Fruit fly (Drosophila melanogaster) whole organism, embryonic: ENCODE data around the gene Alp9.
A peak's percentile ranks its signal among the peaks of the same experiment; 100 is the strongest.

ENCODE experiments used
- Atf-2 ChIP-seq: fragments of 200-800 bp; sonication (Bioruptor generic); optimal IDR thresholded peaks from 2 replicates; lab custom pipeline; 2016; ENCODE audit warnings: missing biosample characterization, missing genetic modification characterization
- Bgb ChIP-seq: fragments of 200-800 bp; sonication (Bioruptor generic); IDR thresholded peaks from 2 replicates; pipeline ENCODE4 v1.3.6; 2022; ENCODE audit warnings: missing biosample characterization, missing genetic modification characterization; ENCODE audit not compliant: partially characterized antibody
- CG10462 ChIP-seq: fragments of 200-800 bp; sonication (Bioruptor generic); optimal IDR thresholded peaks from 2 replicates; lab custom pipeline; 2016; ENCODE audit warnings: missing biosample characterization, missing genetic modification characterization
- CG11560 ChIP-seq: fragments of 200-800 bp; sonication (Bioruptor generic); IDR thresholded peaks from 3 replicates; pipeline ENCODE4 v1.3.6; 2022; ENCODE audit warnings: missing biosample characterization, missing genetic modification characterization
- CG13287 ChIP-seq: fragments of 200-800 bp; sonication (Bioruptor generic); IDR thresholded peaks from 2 replicates; pipeline ENCODE4 v1.3.6; 2022; ENCODE audit warnings: missing biosample characterization, missing genetic modification characterization; ENCODE audit not compliant: partially characterized antibody
- CG15514 ChIP-seq: fragments of 200-800 bp; sonication (Bioruptor generic); optimal IDR thresholded peaks from 3 replicates; lab custom pipeline; 2017; ENCODE audit warnings: missing biosample characterization, missing genetic modification characterization, mild to moderate bottlenecking, moderate library complexity, missing genetic modification reagents
- CG17328 ChIP-seq: fragments of 200-800 bp; sonication (Bioruptor generic); IDR thresholded peaks from 2 replicates; pipeline ENCODE4 v1.3.6; 2022; ENCODE audit warnings: missing biosample characterization, missing genetic modification characterization
- CG17359 ChIP-seq: fragments of 200-800 bp; sonication (Bioruptor generic); optimal IDR thresholded peaks from 3 replicates; lab custom pipeline; 2018; ENCODE audit warnings: missing biosample characterization, mild to moderate bottlenecking, missing genetic modification characterization, moderate library complexity
- CG2129 ChIP-seq: fragments of 200-800 bp; sonication (Bioruptor generic); IDR thresholded peaks from 2 replicates; pipeline ENCODE4 v1.3.6; 2022; ENCODE audit warnings: missing biosample characterization, missing genetic modification characterization; ENCODE audit not compliant: partially characterized antibody
- CG3163 ChIP-seq: fragments of 200-800 bp; sonication (Bioruptor generic); optimal IDR thresholded peaks from 3 replicates; lab custom pipeline; 2016; ENCODE audit warnings: missing biosample characterization, missing genetic modification characterization
- CG3407 ChIP-seq: fragments of 200-800 bp; sonication (Bioruptor generic); optimal IDR thresholded peaks from 2 replicates; lab custom pipeline; 2018; ENCODE audit warnings: missing biosample characterization, mild to moderate bottlenecking, missing genetic modification characterization
- CG3838 ChIP-seq: fragments of 200-800 bp; sonication (Bioruptor generic); optimal IDR thresholded peaks from 3 replicates; lab custom pipeline; 2016; ENCODE audit warnings: missing biosample characterization, missing genetic modification characterization
- CG42726 ChIP-seq: fragments of 200-800 bp; sonication (Bioruptor generic); IDR thresholded peaks from 2 replicates; pipeline ENCODE4 v1.3.6; 2022; ENCODE audit warnings: missing biosample characterization, missing genetic modification characterization; ENCODE audit not compliant: partially characterized antibody
- CG4854 ChIP-seq: fragments of 200-800 bp; sonication (Bioruptor generic); optimal IDR thresholded peaks from 2 replicates; lab custom pipeline; 2016; ENCODE audit warnings: missing biosample characterization, missing genetic modification characterization, inconsistent platforms
- CG6254 ChIP-seq: fragments of 200-800 bp; sonication (Bioruptor generic); optimal IDR thresholded peaks from 3 replicates; lab custom pipeline; 2017; ENCODE audit warnings: mild to moderate bottlenecking, missing biosample characterization, missing genetic modification reagents, missing genetic modification characterization
- CG9609 ChIP-seq: fragments of 200-800 bp; sonication (Bioruptor generic); optimal IDR thresholded peaks from 3 replicates; lab custom pipeline; 2016; ENCODE audit warnings: missing biosample characterization, missing genetic modification characterization
- CHES-1-like ChIP-seq: fragments of 200-800 bp; sonication (Bioruptor generic); optimal IDR thresholded peaks from 2 replicates; lab custom pipeline; 2016; ENCODE audit warnings: missing biosample characterization, missing genetic modification characterization
- Dfd ChIP-seq, 2 experiments: fragments of >200 bp; optimal IDR thresholded peaks; 2 replicates each; lab custom pipeline; 2017; ENCODE audit warnings: missing biosample characterization in 2 of 2, missing genetic modification characterization in 2 of 2
- Elba2 ChIP-seq: fragments of 200-800 bp; sonication (Bioruptor generic); optimal IDR thresholded peaks from 3 replicates; lab custom pipeline; 2016; ENCODE audit warnings: missing biosample characterization, missing genetic modification characterization
- H15 ChIP-seq: fragments of 200-800 bp; sonication (Bioruptor generic); IDR thresholded peaks from 3 replicates; pipeline ENCODE4 v1.3.6; 2022; ENCODE audit warnings: missing biosample characterization, missing genetic modification characterization
- HmgD ChIP-seq: fragments of 200-800 bp; sonication (Bioruptor generic); optimal IDR thresholded peaks from 3 replicates; lab custom pipeline; 2016; ENCODE audit warnings: missing biosample characterization, missing genetic modification characterization
- Lim3 ChIP-seq: fragments of 200-800 bp; sonication (Bioruptor generic); IDR thresholded peaks from 2 replicates; pipeline ENCODE4 v1.3.6; 2022; ENCODE audit warnings: missing biosample characterization, missing genetic modification characterization
- Sin3A ChIP-seq: fragments of >200 bp; optimal IDR thresholded peaks from 2 replicates; lab custom pipeline; 2018
- TFAM ChIP-seq: fragments of 200-800 bp; sonication (Bioruptor generic); optimal IDR thresholded peaks from 2 replicates; lab custom pipeline; 2017; ENCODE audit warnings: missing biosample characterization, missing genetic modification characterization, inconsistent platforms
- ac ChIP-seq: fragments of 200-800 bp; sonication (Bioruptor generic); optimal IDR thresholded peaks from 3 replicates; lab custom pipeline; 2017; ENCODE audit warnings: missing biosample characterization, mild to moderate bottlenecking, missing genetic modification characterization
- amos ChIP-seq: fragments of 200-800 bp; sonication (Bioruptor generic); IDR thresholded peaks from 2 replicates; pipeline ENCODE4 v1.3.6; 2022; ENCODE audit warnings: missing biosample characterization, missing genetic modification characterization; ENCODE audit not compliant: partially characterized antibody
- bowl ChIP-seq: fragments of 200-800 bp; sonication (Bioruptor generic); IDR thresholded peaks from 2 replicates; pipeline ENCODE4 v1.3.6; 2022; ENCODE audit warnings: missing biosample characterization, missing genetic modification characterization
- chinmo ChIP-seq: fragments of 200-800 bp; sonication (Bioruptor generic); IDR thresholded peaks from 4 replicates; pipeline ENCODE4 v1.3.6; 2022; ENCODE audit warnings: missing biosample characterization, missing genetic modification characterization; ENCODE audit not compliant: partially characterized antibody
- ci ChIP-seq: fragments of 200-800 bp; sonication (Bioruptor generic); IDR thresholded peaks from 3 replicates; pipeline ENCODE4 v1.3.6; 2022; ENCODE audit warnings: missing biosample characterization, missing genetic modification characterization
- crc ChIP-seq: fragments of 200-800 bp; sonication (Bioruptor generic); optimal IDR thresholded peaks from 2 replicates; lab custom pipeline; 2016; ENCODE audit warnings: missing biosample characterization, missing genetic modification characterization
- dm ChIP-seq: fragments of 200-800 bp; sonication (Bioruptor generic); optimal IDR thresholded peaks from 3 replicates; lab custom pipeline; 2016; ENCODE audit warnings: missing biosample characterization, missing genetic modification characterization
- eve ChIP-seq, 2 experiments: fragments of >200 bp; optimal IDR thresholded peaks; 2 replicates each; lab custom pipeline; 2017; ENCODE audit warnings: missing biosample characterization in 2 of 2, missing genetic modification characterization in 2 of 2
- exex ChIP-seq: fragments of 200-800 bp; sonication (Bioruptor generic); optimal IDR thresholded peaks from 4 replicates; lab custom pipeline; 2018; ENCODE audit warnings: missing biosample characterization, mild to moderate bottlenecking, missing genetic modification characterization, moderate library complexity
- ind ChIP-seq: fragments of 200-800 bp; sonication (Bioruptor generic); optimal IDR thresholded peaks from 3 replicates; lab custom pipeline; 2016; ENCODE audit warnings: missing biosample characterization, missing genetic modification characterization
- lmd ChIP-seq: fragments of 200-800 bp; sonication (Bioruptor generic); IDR thresholded peaks from 2 replicates; pipeline ENCODE4 v1.3.6; 2022; ENCODE audit warnings: missing biosample characterization, missing genetic modification characterization
- mam ChIP-seq: fragments of 200-800 bp; sonication (Bioruptor generic); optimal IDR thresholded peaks from 3 replicates; lab custom pipeline; 2016; ENCODE audit warnings: missing biosample characterization, missing genetic modification characterization
- mld ChIP-seq: fragments of 200-800 bp; sonication (Bioruptor generic); IDR thresholded peaks from 3 replicates; pipeline ENCODE4 v1.3.6; 2022; ENCODE audit warnings: missing biosample characterization, missing genetic modification characterization; ENCODE audit not compliant: partially characterized antibody
- nerfin-1 ChIP-seq: fragments of 200-800 bp; sonication (Bioruptor generic); optimal IDR thresholded peaks from 3 replicates; lab custom pipeline; 2019; ENCODE audit warnings: missing biosample characterization, mild to moderate bottlenecking, missing genetic modification characterization, moderate library complexity
- nerfin-2 ChIP-seq: fragments of 200-800 bp; sonication (Bioruptor generic); IDR thresholded peaks from 2 replicates; pipeline ENCODE4 v1.3.6; 2022; ENCODE audit warnings: missing biosample characterization, missing genetic modification characterization; ENCODE audit not compliant: partially characterized antibody
- pho ChIP-seq: fragments of 200-800 bp; sonication (Bioruptor generic); optimal IDR thresholded peaks from 2 replicates; lab custom pipeline; 2016; ENCODE audit warnings: missing biosample characterization, missing genetic modification characterization
- phol ChIP-seq: fragments of 200-800 bp; sonication (Bioruptor generic); optimal IDR thresholded peaks from 3 replicates; lab custom pipeline; 2018; ENCODE audit warnings: missing biosample characterization, mild to moderate bottlenecking, missing genetic modification characterization, moderate library complexity
- sc ChIP-seq, 3 experiments: fragments of >200 bp in 2 of 3; fragments of 200-800 bp in 1 of 3; sonication (Bioruptor generic) in 1 of 3; optimal IDR thresholded peaks; 2 replicates in 2 of 3; 3 replicates in 1 of 3; lab custom pipeline; 2017; ENCODE audit warnings: mild to moderate bottlenecking in 1 of 3, missing biosample characterization in 1 of 3, missing genetic modification characterization in 1 of 3, missing genetic modification reagents in 1 of 3
- sima ChIP-seq: fragments of 200-800 bp; sonication (Bioruptor generic); optimal IDR thresholded peaks from 2 replicates; lab custom pipeline; 2016; ENCODE audit warnings: missing biosample characterization, missing genetic modification characterization
- trem ChIP-seq: fragments of 200-800 bp; optimal IDR thresholded peaks from 3 replicates; lab custom pipeline; 2019; ENCODE audit warnings: missing biosample characterization, mild to moderate bottlenecking, missing genetic modification characterization, moderate library complexity
- vnd ChIP-seq: fragments of 200-800 bp; sonication (Bioruptor generic); IDR thresholded peaks from 3 replicates; pipeline ENCODE4 v1.3.6; 2022; ENCODE audit warnings: missing biosample characterization, missing genetic modification characterization; ENCODE audit not compliant: partially characterized antibody

Alp9 gene

DNA sequence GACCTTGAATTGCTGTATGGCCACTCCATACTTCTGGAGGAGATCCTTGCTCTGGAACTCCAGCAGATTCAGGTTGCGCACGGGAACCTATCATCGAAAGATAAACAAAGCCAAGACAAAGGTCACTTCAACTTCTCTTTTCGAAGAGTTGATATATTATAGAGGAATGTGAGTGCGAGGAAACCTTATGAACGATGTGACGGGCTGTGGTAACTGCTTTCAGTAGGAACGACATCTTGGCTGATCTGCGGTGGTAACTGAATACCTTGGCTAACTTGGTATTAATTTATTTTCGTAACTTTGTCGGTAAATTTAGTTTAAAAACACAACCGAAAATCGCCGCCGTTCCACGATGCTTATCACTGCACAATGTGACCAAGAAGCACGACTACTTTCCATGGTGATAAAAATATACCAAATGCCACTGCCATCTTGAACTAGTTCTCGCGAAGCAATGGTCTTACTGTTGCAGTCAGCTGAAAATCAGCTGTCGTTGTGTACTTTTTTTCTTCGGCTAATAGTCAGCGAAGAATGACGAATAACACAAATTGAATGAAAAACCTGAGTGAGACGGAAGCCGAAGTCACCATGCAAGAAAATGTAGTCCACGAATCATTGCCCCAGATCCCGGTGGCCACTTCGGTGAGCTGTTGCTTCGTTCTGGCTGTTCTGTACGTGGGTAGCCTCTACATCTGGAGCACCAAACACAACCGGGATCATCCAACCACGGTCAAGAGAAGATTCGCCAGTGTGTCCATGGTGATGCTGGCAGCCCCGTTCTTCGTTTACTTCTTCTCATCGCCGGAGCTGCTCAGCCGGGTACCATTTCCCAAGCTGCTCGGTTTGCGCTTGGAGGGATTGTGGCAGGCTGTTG lies 31.8 kb upstream of the Alp9 start, which contains the start of the genes ScsbetaG and Sras (continued):
- TF ChIP-seq bowl (GFP tag; lab: Robert Waterston, UW) (no peak), Elba2 (GFP tag; lab: Kevin White, UChicago) (peak; percentile 35), CG15514 (GFP tag; lab: Kevin White, UChicago) (peak; percentile 99), TFAM (GFP tag; lab: Kevin White, UChicago) (no peak), chinmo (GFP tag; lab: Robert Waterston, UW) (peak; percentile 49; the same call in 1 of the 4 replicates), trem (tag; lab: Kevin White, UChicago) (peak; percentile 44), CG13287 (peak; percentile 62; the same call in 1 of the 2 replicates), lmd (GFP tag; lab: Robert Waterston, UW) (no peak), amos (GFP tag; lab: Robert Waterston, UW) (peak; percentile 52; the same call in 1 of the 2 replicates), CG42726 (GFP tag; lab: Robert Waterston, UW) (0 out of 2 replicates have a peak, but pooled peaks have one; percentile 30), dm (GFP tag; lab: Kevin White, UChicago) (peak; percentile 19), CHES-1-like (GFP tag; lab: Kevin White, UChicago) (peak; percentile 6)
- TF ChIP-seq, all 482 proteins: peak for 66

DNA sequence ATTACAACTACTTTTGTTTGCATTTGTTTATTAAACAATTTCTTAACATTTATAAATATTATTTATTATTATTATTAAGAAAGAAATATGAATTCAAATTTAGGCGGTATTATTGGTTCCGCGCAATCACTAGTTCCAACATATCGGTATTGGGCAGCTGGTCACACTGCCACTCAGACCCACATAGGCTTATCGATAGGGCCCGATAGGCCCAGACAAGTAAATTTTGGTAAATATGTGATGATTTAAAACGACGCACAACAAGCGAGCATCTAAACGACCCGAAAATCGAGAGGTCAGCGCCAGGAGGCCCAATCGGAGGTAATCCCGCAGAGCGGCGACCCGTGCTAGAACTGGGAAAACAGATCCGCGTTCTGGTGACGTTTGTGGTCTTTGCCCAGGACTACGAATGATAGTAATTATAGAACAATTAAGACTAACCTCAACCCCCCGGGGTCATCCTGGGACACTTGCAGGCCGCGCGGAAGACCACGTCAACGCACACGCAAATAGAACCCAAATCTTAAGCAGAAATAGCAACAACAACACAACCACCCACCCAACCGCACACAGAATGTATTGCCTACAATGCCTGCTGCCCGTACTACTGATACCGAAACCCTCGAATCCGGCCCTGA lies 30.2 kb upstream of the Alp9 start, which contains the start of gene bc10:
TSS of gene bc10 (plus strand) at position 181 of the 638 bp plus-strand sequence.
- peak; percentile 44; the same call in 1 of the 2 replicates for TF ChIP-seq CG2129 (GFP tag; lab: Robert Waterston, UW)
- no peak for TF ChIP-seq H15 (GFP tag; lab: Robert Waterston, UW)
- TF ChIP-seq mld: peak; percentile 63; the same call in 2 of the 3 replicates
- no peak for TF ChIP-seq CG10462 (GFP tag; lab: Kevin White, UChicago)
- TF ChIP-seq CHES-1-like (GFP tag; lab: Kevin White, UChicago): no peak
- TF ChIP-seq Bgb (GFP tag; lab: Robert Waterston, UW): peak; percentile 94
- peak; percentile 24 for TF ChIP-seq Sin3A (lab: Kevin White, UChicago)
- TF ChIP-seq crc: no peak
- TF ChIP-seq nerfin-2 (GFP tag; lab: Robert Waterston, UW): peak; percentile 77
- no peak for TF ChIP-seq CG17359 (tag; lab: Kevin White, UChicago)
- TF ChIP-seq Dfd (GFP tag; optimal IDR thresholded peaks at IDR 0.05; lab: Kevin White, UChicago): no peak
- TF ChIP-seq nerfin-1 (tag; lab: Kevin White, UChicago): no peak
- no peak for TF ChIP-seq HmgD (GFP tag; lab: Kevin White, UChicago)
- no peak for TF ChIP-seq CG3163 (GFP tag; lab: Kevin White, UChicago)
- no peak for TF ChIP-seq CG3838
- no peak for TF ChIP-seq Lim3 (GFP tag; lab: Robert Waterston, UW)
- peak; percentile 76 for TF ChIP-seq vnd
- no peak for TF ChIP-seq sima (GFP tag; lab: Kevin White, UChicago)
- TF ChIP-seq CG17328 (GFP tag; lab: Robert Waterston, UW): no peak
- TF ChIP-seq CG3407: no peak
- TF ChIP-seq ac (GFP tag; lab: Kevin White, UChicago): no peak
- no peak for TF ChIP-seq CG9609
- TF ChIP-seq CG4854 (GFP tag; lab: Kevin White, UChicago): no peak
- TF ChIP-seq mam (GFP tag; lab: Kevin White, UChicago): no peak
- peak; percentile 4 for TF ChIP-seq exex
- TF ChIP-seq CG11560 (tag; lab: Robert Waterston, UW): no peak
- peak; percentile 25 for TF ChIP-seq phol (tag; lab: Kevin White, UChicago)
- TF ChIP-seq sc (optimal IDR thresholded peaks at IDR 0.05; lab: Kevin White, UChicago): no peak
- TF ChIP-seq sc (GFP tag; optimal IDR thresholded peaks at IDR 0.05; lab: Kevin White, UChicago): no peak
- TF ChIP-seq eve (GFP tag; optimal IDR thresholded peaks at IDR 0.05; lab: Kevin White, UChicago): no peak
- no peak for TF ChIP-seq pho (GFP tag; lab: Kevin White, UChicago)
- TF ChIP-seq ci: no peak
- no peak for TF ChIP-seq ind (GFP tag; lab: Kevin White, UChicago)
- TF ChIP-seq Atf-2: no peak
- no peak for TF ChIP-seq CG6254 (GFP tag; lab: Kevin White, UChicago)
